Worm (Caenorhabditis elegans) whole organism, late embryonic: ENCODE data around the gene abu-4.

Source experiments
- C38D4.7 ChIP-seq: fragments of 200-800 bp; sonication (Bioruptor generic); optimal IDR thresholded peaks from 2 replicates; lab custom pipeline; 2018; ENCODE audit warnings: mild to moderate bottlenecking, missing genetic modification characterization, moderate library complexity, missing compliant biosample characterization
- F13H6.1 ChIP-seq: sonication (generic microtip); optimal IDR thresholded peaks from 2 replicates; lab custom pipeline; 2016; ENCODE audit warnings: missing genetic modification characterization, missing compliant biosample characterization
- K09A11.1 ChIP-seq: sonication (generic microtip); optimal IDR thresholded peaks from 2 replicates; lab custom pipeline; 2017; ENCODE audit warnings: antibody characterized with exemption, mild to moderate bottlenecking, missing genetic modification characterization, missing compliant biosample characterization; ENCODE audit not compliant: insufficient read depth
- T23F11.4 ChIP-seq: fragments of 200-800 bp; sonication (Bioruptor generic); optimal IDR thresholded peaks from 2 replicates; lab custom pipeline; 2018; ENCODE audit warnings: mild to moderate bottlenecking, missing genetic modification characterization, missing compliant biosample characterization
- ahr-1 ChIP-seq: sonication (generic microtip); optimal IDR thresholded peaks from 2 replicates; lab custom pipeline; 2016; ENCODE audit warnings: missing genetic modification characterization, missing compliant biosample characterization
- ama-1 ChIP-seq: fragments of 150-350 bp; optimal IDR thresholded peaks from 2 replicates; lab custom pipeline; 2014
- ceh-19 ChIP-seq: fragments of 200-800 bp; sonication (Bioruptor generic); optimal IDR thresholded peaks from 2 replicates; lab custom pipeline; 2018; ENCODE audit warnings: mild to moderate bottlenecking, missing genetic modification characterization, missing compliant biosample characterization
- ceh-2 ChIP-seq: sonication (generic microtip); optimal IDR thresholded peaks from 2 replicates; lab custom pipeline; 2016; ENCODE audit warnings: missing genotype, missing genetic modification characterization, missing compliant biosample characterization
- ceh-24 ChIP-seq: sonication (generic microtip); optimal IDR thresholded peaks from 2 replicates; lab custom pipeline; 2016; ENCODE audit warnings: mild to moderate bottlenecking, missing genetic modification characterization, missing compliant biosample characterization
- ceh-30 ChIP-seq: fragments of 150-350 bp; optimal IDR thresholded peaks from 2 replicates; lab custom pipeline; 2014; ENCODE audit warnings: missing biosample characterization, missing genetic modification characterization
- ceh-31 ChIP-seq: sonication (generic microtip); optimal IDR thresholded peaks from 2 replicates; lab custom pipeline; 2016; ENCODE audit warnings: missing genetic modification characterization, missing compliant biosample characterization
- ceh-34 ChIP-seq: sonication (generic microtip); optimal IDR thresholded peaks from 2 replicates; lab custom pipeline; 2016; ENCODE audit warnings: mild to moderate bottlenecking, missing genetic modification characterization, missing compliant biosample characterization
- ceh-45 ChIP-seq: fragments of 200-800 bp; sonication (Bioruptor generic); IDR thresholded peaks from 2 replicates; pipeline ENCODE4 v1.3.6; 2022; ENCODE audit warnings: missing genetic modification reagents, missing genetic modification characterization, missing compliant biosample characterization
- ceh-6 ChIP-seq: fragments of 200-800 bp; sonication (Bioruptor generic); optimal IDR thresholded peaks from 2 replicates; lab custom pipeline; 2018; ENCODE audit warnings: mild to moderate bottlenecking, missing genetic modification characterization, missing compliant biosample characterization
- dmd-4 ChIP-seq: sonication (generic microtip); optimal IDR thresholded peaks from 2 replicates; lab custom pipeline; 2016; ENCODE audit warnings: borderline replicate concordance, missing genetic modification characterization, missing compliant biosample characterization
- dve-1 ChIP-seq: sonication (generic microtip); optimal IDR thresholded peaks from 2 replicates; lab custom pipeline; 2017; ENCODE audit warnings: antibody characterized with exemption, mild to moderate bottlenecking, missing genetic modification characterization, missing compliant biosample characterization
- elt-4 ChIP-seq: sonication (generic microtip); optimal IDR thresholded peaks from 2 replicates; lab custom pipeline; 2016; ENCODE audit warnings: missing genetic modification characterization, missing compliant biosample characterization
- gmeb-2 ChIP-seq: sonication (generic microtip); optimal IDR thresholded peaks from 2 replicates; lab custom pipeline; 2016; ENCODE audit warnings: missing genetic modification characterization, inconsistent platforms, missing compliant biosample characterization
- hlh-13 ChIP-seq: fragments of 200-800 bp; sonication (Bioruptor generic); optimal IDR thresholded peaks from 2 replicates; lab custom pipeline; 2018; ENCODE audit warnings: mild to moderate bottlenecking, missing genetic modification characterization, missing compliant biosample characterization
- hlh-30 ChIP-seq: sonication (generic microtip); optimal IDR thresholded peaks from 2 replicates; lab custom pipeline; 2017; ENCODE audit warnings: antibody characterized with exemption, missing genetic modification characterization, missing compliant biosample characterization; ENCODE audit not compliant: insufficient read depth
- hlh-8 ChIP-seq: sonication (generic microtip); optimal IDR thresholded peaks from 2 replicates; lab custom pipeline; 2016; ENCODE audit warnings: missing genotype, missing genetic modification characterization, missing compliant biosample characterization
- madf-2 ChIP-seq: sonication (generic microtip); optimal IDR thresholded peaks from 2 replicates; lab custom pipeline; 2017; ENCODE audit warnings: missing genetic modification characterization, missing compliant biosample characterization
- nfya-1 ChIP-seq: sonication (generic microtip); optimal IDR thresholded peaks from 2 replicates; lab custom pipeline; 2017; ENCODE audit warnings: missing genetic modification characterization, mild to moderate bottlenecking, missing compliant biosample characterization, antibody characterized with exemption, moderate library complexity
- nhr-11 ChIP-seq: fragments of 150-350 bp; optimal IDR thresholded peaks from 2 replicates; lab custom pipeline; 2014; ENCODE audit warnings: missing biosample characterization, missing genetic modification characterization
- odd-2 ChIP-seq: sonication (generic microtip); optimal IDR thresholded peaks from 2 replicates; lab custom pipeline; 2017; ENCODE audit warnings: antibody characterized with exemption, mild to moderate bottlenecking, missing genetic modification characterization, missing compliant biosample characterization
- pag-3 ChIP-seq: sonication (generic microtip); optimal IDR thresholded peaks from 2 replicates; lab custom pipeline; 2016; ENCODE audit warnings: missing compliant biosample characterization, missing genetic modification characterization, borderline replicate concordance
- pat-9 ChIP-seq: fragments of 200-800 bp; sonication (Bioruptor generic); optimal IDR thresholded peaks from 2 replicates; lab custom pipeline; 2018; ENCODE audit warnings: mild to moderate bottlenecking, missing genetic modification characterization, moderate library complexity, missing compliant biosample characterization
- pax-1 ChIP-seq: fragments of 150-350 bp; optimal IDR thresholded peaks from 2 replicates; lab custom pipeline; 2014; ENCODE audit warnings: missing biosample characterization, missing genetic modification characterization
- pha-2 ChIP-seq: sonication (generic microtip); optimal IDR thresholded peaks from 2 replicates; lab custom pipeline; 2017; ENCODE audit warnings: mild to moderate bottlenecking, missing genetic modification characterization, missing compliant biosample characterization
- rnt-1 ChIP-seq: sonication (generic microtip); optimal IDR thresholded peaks from 2 replicates; lab custom pipeline; 2016; ENCODE audit warnings: missing genetic modification characterization, missing compliant biosample characterization
- syd-9 ChIP-seq: sonication (generic microtip); optimal IDR thresholded peaks from 2 replicates; lab custom pipeline; 2016; ENCODE audit warnings: mild to moderate bottlenecking, missing genetic modification characterization, moderate library complexity, missing compliant biosample characterization
- tbx-2 ChIP-seq: sonication (generic microtip); optimal IDR thresholded peaks from 2 replicates; lab custom pipeline; 2016; ENCODE audit warnings: missing genetic modification characterization, missing compliant biosample characterization
- tbx-7 ChIP-seq: sonication (generic microtip); optimal IDR thresholded peaks from 2 replicates; lab custom pipeline; 2016; ENCODE audit warnings: missing genotype, missing genetic modification characterization, missing compliant biosample characterization
- unc-42 ChIP-seq: sonication (generic microtip); optimal IDR thresholded peaks from 2 replicates; lab custom pipeline; 2016; ENCODE audit warnings: missing genotype, missing genetic modification characterization, missing compliant biosample characterization
- unc-55 ChIP-seq: sonication (generic microtip); optimal IDR thresholded peaks from 2 replicates; lab custom pipeline; 2017; ENCODE audit warnings: missing biosample characterization, missing genetic modification reagents, missing genetic modification characterization
- zip-5 ChIP-seq: sonication (generic microtip); optimal IDR thresholded peaks from 2 replicates; lab custom pipeline; 2016; ENCODE audit warnings: missing genetic modification characterization, missing compliant biosample characterization
- ztf-16 ChIP-seq: sonication (generic microtip); optimal IDR thresholded peaks from 2 replicates; lab custom pipeline; 2017; ENCODE audit warnings: missing genetic modification characterization, missing compliant biosample characterization

Gene abu-4

DNA sequence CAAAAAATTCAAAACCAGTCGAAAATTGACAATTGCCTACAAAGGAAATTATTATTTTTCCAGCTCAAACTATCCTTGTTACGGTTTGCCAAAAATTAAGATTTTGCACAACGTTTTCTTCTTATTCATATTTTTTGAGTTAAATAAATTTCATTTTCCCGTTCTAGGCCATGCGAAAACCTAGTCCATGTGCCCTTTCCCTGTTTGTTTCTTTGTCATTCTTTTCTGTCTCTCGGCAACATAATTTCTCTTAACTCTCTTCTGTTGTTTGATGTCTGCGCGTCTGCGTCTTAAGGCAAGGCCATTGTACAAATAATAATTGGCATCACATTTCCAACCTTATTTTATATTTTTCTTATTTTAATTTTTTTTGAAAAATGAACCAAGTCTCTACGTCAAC is 6.9 kb downstream of the abu-4 start, which contains the start of gene nhr-228:
TSS of gene nhr-228 (plus strand) at position 261 of the 400 bp plus-strand sequence.
- no peak for TF ChIP-seq pag-3 (tag; lab: Kevin White, UChicago)
- TF ChIP-seq pat-9, result no peak
- TF ChIP-seq nfya-1 (tag; lab: Kevin White, UChicago), result peak; percentile 3
- no peak for TF ChIP-seq ceh-24
- no peak for TF ChIP-seq hlh-8 (tag; lab: Kevin White, UChicago)
- TF ChIP-seq ceh-31 (tag; lab: Kevin White, UChicago), result peak; percentile 22
- peak; percentile 4 for TF ChIP-seq ceh-2 (tag; lab: Kevin White, UChicago)
- peak; percentile 35 for TF ChIP-seq ceh-34 (tag; lab: Kevin White, UChicago)
- no peak for TF ChIP-seq dmd-4
- TF ChIP-seq syd-9 (tag; lab: Kevin White, UChicago), result no peak
- TF ChIP-seq unc-42 (tag; lab: Kevin White, UChicago), result peak; percentile 13
- no peak for TF ChIP-seq ahr-1
- TF ChIP-seq ceh-30, result no peak
- TF ChIP-seq K09A11.1, result no peak
- peak; percentile 29 for TF ChIP-seq dve-1 (tag; lab: Kevin White, UChicago)
- TF ChIP-seq pax-1, result peak; percentile 18
- TF ChIP-seq hlh-30 (tag; lab: Kevin White, UChicago), result no peak
- TF ChIP-seq ceh-19, result no peak
- no peak for TF ChIP-seq odd-2 (tag; lab: Kevin White, UChicago)
- no peak for TF ChIP-seq madf-2 (tag; lab: Kevin White, UChicago)
- peak; percentile 6 for TF ChIP-seq tbx-2

DNA sequence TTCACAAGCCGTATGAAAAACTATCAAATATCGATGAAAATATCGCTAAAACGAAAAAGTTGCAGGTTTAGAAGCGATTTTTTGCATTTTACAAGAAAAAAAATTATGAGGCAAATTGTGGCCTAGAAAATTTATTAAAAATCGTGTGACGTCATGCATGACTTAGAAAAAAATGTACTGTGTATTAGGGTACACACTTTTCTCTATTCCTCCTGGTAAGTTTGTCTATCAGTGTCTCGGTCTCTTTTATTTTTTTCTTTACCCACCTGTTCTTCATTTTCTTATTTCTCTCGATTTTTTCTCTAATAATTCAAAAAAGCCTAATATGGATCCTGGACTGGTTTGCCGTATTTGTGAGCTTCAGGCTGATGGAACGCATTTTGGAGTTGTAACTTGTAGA is 10.5 kb downstream of the abu-4 start, which contains the start of gene nhr-227:
TSS of gene nhr-227 (plus strand) at position 326 of the 400 bp plus-strand sequence.
- no peak for TF ChIP-seq ceh-34 (tag; lab: Kevin White, UChicago)
- TF ChIP-seq gmeb-2 (tag; lab: Kevin White, UChicago), result no peak

DNA sequence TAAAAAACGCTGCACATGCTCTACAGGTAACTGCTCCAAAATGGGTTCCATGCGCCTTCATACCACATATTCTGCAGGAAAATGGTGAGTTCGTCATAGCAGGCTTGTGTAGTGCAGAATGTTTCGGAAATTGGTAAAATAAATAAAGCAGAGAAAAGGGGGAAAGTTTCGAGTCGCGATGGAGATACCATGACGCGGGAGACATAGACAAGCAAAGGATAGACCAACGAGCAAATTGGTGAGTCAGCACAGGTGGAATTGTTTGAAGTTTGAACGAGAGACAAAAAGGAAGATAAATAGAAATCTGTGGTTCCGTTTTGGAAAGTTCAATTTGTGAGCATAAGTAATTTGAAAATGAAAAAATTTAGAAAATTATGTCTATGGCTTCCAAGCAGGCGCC is 15.7 kb downstream of the abu-4 start, which contains the start of gene nhr-225:
TSS of gene nhr-225 (minus strand) at position 146 of the 400 bp plus-strand sequence.
- TF ChIP-seq T23F11.4 (GFP tag; lab: Kevin White, UChicago) (no peak), tbx-7 (tag; lab: Kevin White, UChicago) (no peak), F13H6.1 (tag; lab: Kevin White, UChicago) (no peak), pat-9 (no peak), elt-4 (no peak), hlh-30 (tag; lab: Kevin White, UChicago) (no peak), ceh-45 (GFP tag; lab: Robert Waterston, UW) (no peak), dmd-4 (no peak), ceh-19 (no peak), hlh-13 (no peak), gmeb-2 (tag; lab: Kevin White, UChicago) (no peak), nhr-11 (no peak), nfya-1 (tag; lab: Kevin White, UChicago) (no peak), ceh-2 (tag; lab: Kevin White, UChicago) (no peak), ama-1 (lab: Kevin White, UChicago) (no peak), pha-2 (tag; lab: Kevin White, UChicago) (no peak)

DNA sequence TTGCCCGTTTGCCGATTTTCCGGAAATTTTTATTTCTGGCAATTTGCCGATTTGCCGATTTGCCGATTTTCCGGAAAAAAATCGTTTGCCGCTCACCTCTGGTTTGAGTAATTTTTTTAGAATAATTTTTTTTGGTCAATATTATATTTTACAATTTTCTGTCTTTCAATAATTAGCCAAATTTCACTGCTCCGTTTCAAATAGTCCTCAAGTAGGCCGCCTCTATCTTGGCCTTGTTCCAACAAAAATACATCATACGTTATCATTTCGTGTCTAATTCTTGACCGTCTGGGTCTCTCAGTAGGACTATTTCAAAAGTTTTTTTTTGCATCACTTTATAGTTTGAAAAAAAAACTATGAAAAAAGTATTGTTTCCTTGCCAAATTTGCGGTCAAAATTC is 17.6 kb downstream of the abu-4 start, which contains the start of gene nhr-115:
TSS of gene nhr-115 (plus strand) at position 301 of the 400 bp plus-strand sequence.
- TF ChIP-seq elt-4 (no peak), C38D4.7 (GFP tag; lab: Kevin White, UChicago) (no peak), ceh-30 (no peak), ceh-24 (no peak), zip-5 (tag; lab: Kevin White, UChicago) (no peak), ztf-16 (no peak), ceh-6 (GFP tag; lab: Kevin White, UChicago) (no peak), hlh-13 (no peak), rnt-1 (tag; lab: Kevin White, UChicago) (no peak), unc-42 (tag; lab: Kevin White, UChicago) (no peak), unc-55 (GFP tag; lab: Kevin White, UChicago) (no peak)
- TF ChIP-seq, all 69 proteins: peak for 0
